Fruit fly (Drosophila melanogaster) whole organism, embryonic: Measurements from ENCODE around the gene mgr.

Experiments used
- Ada2b ChIP-seq: fragments of 200-800 bp; sonication (Bioruptor generic); IDR thresholded peaks from 2 replicates; pipeline ENCODE4 v1.3.6; 2022; ENCODE audit warnings: missing biosample characterization, missing genetic modification characterization
- Antp ChIP-seq: fragments of 200-800 bp; sonication (Bioruptor generic); optimal IDR thresholded peaks from 3 replicates; lab custom pipeline; 2016; ENCODE audit warnings: missing biosample characterization, missing genetic modification characterization
- Bdp1 ChIP-seq: fragments of 200-800 bp; sonication (Bioruptor generic); optimal IDR thresholded peaks from 3 replicates; lab custom pipeline; 2016; ENCODE audit warnings: missing biosample characterization, missing genetic modification characterization
- CG10654 ChIP-seq: fragments of 200-800 bp; sonication (Bioruptor generic); optimal IDR thresholded peaks from 2 replicates; lab custom pipeline; 2016; ENCODE audit warnings: missing biosample characterization, missing genetic modification characterization
- CG10979 ChIP-seq: fragments of 200-800 bp; sonication (Bioruptor generic); optimal IDR thresholded peaks from 2 replicates; lab custom pipeline; 2018; ENCODE audit warnings: missing biosample characterization, mild to moderate bottlenecking, missing genetic modification characterization, moderate library complexity
- CG14050 ChIP-seq: fragments of 200-800 bp; sonication (Bioruptor generic); IDR thresholded peaks from 3 replicates; pipeline ENCODE4 v1.3.6; 2022; ENCODE audit warnings: missing biosample characterization, missing genetic modification characterization
- CG16813 ChIP-seq: fragments of 200-800 bp; sonication (Bioruptor generic); IDR thresholded peaks from 3 replicates; pipeline ENCODE4 v1.3.6; 2022; ENCODE audit warnings: missing biosample characterization, missing genetic modification characterization; ENCODE audit not compliant: partially characterized antibody
- CG17186 ChIP-seq: fragments of 200-800 bp; sonication (Bioruptor generic); optimal IDR thresholded peaks from 3 replicates; lab custom pipeline; 2017; ENCODE audit warnings: missing biosample characterization, missing genetic modification reagents, missing genetic modification characterization
- CG17802 ChIP-seq: fragments of 200-800 bp; sonication (Bioruptor generic); optimal IDR thresholded peaks from 2 replicates; lab custom pipeline; 2018; ENCODE audit warnings: missing biosample characterization, mild to moderate bottlenecking, missing genetic modification characterization, moderate library complexity
- CG17829 ChIP-seq: fragments of 200-800 bp; optimal IDR thresholded peaks from 2 replicates; lab custom pipeline; 2019; ENCODE audit warnings: missing biosample characterization, mild to moderate bottlenecking, missing genetic modification characterization, moderate library complexity
- CG18599 ChIP-seq: fragments of 200-800 bp; sonication (Bioruptor generic); optimal IDR thresholded peaks from 3 replicates; lab custom pipeline; 2017; ENCODE audit warnings: missing biosample characterization, missing genetic modification characterization, mild to moderate bottlenecking, moderate library complexity, missing genetic modification reagents
- CG2116 ChIP-seq: fragments of 200-800 bp; sonication (Bioruptor generic); optimal IDR thresholded peaks from 3 replicates; lab custom pipeline; 2018; ENCODE audit warnings: missing biosample characterization, mild to moderate bottlenecking, missing genetic modification characterization
- CG30403 ChIP-seq: fragments of 200-800 bp; sonication (Bioruptor generic); optimal IDR thresholded peaks from 3 replicates; lab custom pipeline; 2016; ENCODE audit warnings: missing biosample characterization, missing genetic modification characterization
- CG4730 ChIP-seq: fragments of 200-800 bp; sonication (Bioruptor generic); IDR thresholded peaks from 2 replicates; pipeline ENCODE4 v1.3.6; 2022; ENCODE audit warnings: missing biosample characterization, missing genetic modification characterization
- CG4854 ChIP-seq: fragments of 200-800 bp; sonication (Bioruptor generic); optimal IDR thresholded peaks from 2 replicates; lab custom pipeline; 2016; ENCODE audit warnings: missing biosample characterization, missing genetic modification characterization, inconsistent platforms
- CG5953 ChIP-seq: fragments of 200-800 bp; sonication (Bioruptor generic); IDR thresholded peaks from 2 replicates; pipeline ENCODE4 v1.3.6; 2022; ENCODE audit warnings: missing biosample characterization, missing genetic modification characterization
- CG6654 ChIP-seq: fragments of 200-800 bp; sonication (Bioruptor generic); optimal IDR thresholded peaks from 2 replicates; lab custom pipeline; 2017; ENCODE audit warnings: missing biosample characterization, mild to moderate bottlenecking, missing genetic modification characterization
- CG6854 ChIP-seq: fragments of 200-800 bp; sonication (Bioruptor generic); optimal IDR thresholded peaks from 3 replicates; lab custom pipeline; 2017; ENCODE audit warnings: missing biosample characterization, mild to moderate bottlenecking, missing genetic modification characterization
- CG7271 ChIP-seq: fragments of 200-800 bp; sonication (Bioruptor generic); optimal IDR thresholded peaks from 2 replicates; lab custom pipeline; 2018; ENCODE audit warnings: missing biosample characterization, mild to moderate bottlenecking, missing genetic modification characterization, moderate library complexity
- CG8924 ChIP-seq: fragments of 200-800 bp; optimal IDR thresholded peaks from 3 replicates; lab custom pipeline; 2019; ENCODE audit warnings: missing biosample characterization, mild to moderate bottlenecking, missing genetic modification characterization, moderate library complexity
- D19A ChIP-seq: fragments of 200-800 bp; optimal IDR thresholded peaks from 3 replicates; lab custom pipeline; 2019; ENCODE audit warnings: missing biosample characterization, mild to moderate bottlenecking, missing genetic modification characterization, moderate library complexity
- Dip3 ChIP-seq: fragments of 200-800 bp; sonication (Bioruptor generic); optimal IDR thresholded peaks from 3 replicates; lab custom pipeline; 2016; ENCODE audit warnings: missing biosample characterization, missing genetic modification characterization
- ERR ChIP-seq: fragments of 200-800 bp; sonication (Bioruptor generic); optimal IDR thresholded peaks from 2 replicates; lab custom pipeline; 2016; ENCODE audit warnings: missing biosample characterization, missing genetic modification characterization
- HLH4C ChIP-seq: fragments of 200-800 bp; sonication (Bioruptor generic); IDR thresholded peaks from 3 replicates; pipeline ENCODE4 v1.3.6; 2022; ENCODE audit warnings: missing biosample characterization, missing genetic modification characterization; ENCODE audit not compliant: partially characterized antibody
- Hand ChIP-seq: fragments of 200-800 bp; sonication (Bioruptor generic); optimal IDR thresholded peaks from 2 replicates; lab custom pipeline; 2017; ENCODE audit warnings: mild to moderate bottlenecking, missing biosample characterization, missing genetic modification reagents, missing genetic modification characterization
- Jarid2 ChIP-seq: fragments of 200-800 bp; sonication (Bioruptor generic); optimal IDR thresholded peaks from 3 replicates; lab custom pipeline; 2017; ENCODE audit warnings: mild to moderate bottlenecking, missing biosample characterization, missing genetic modification reagents, missing genetic modification characterization
- Ptx1 ChIP-seq: fragments of 200-800 bp; sonication (Bioruptor generic); IDR thresholded peaks from 2 replicates; pipeline ENCODE4 v1.3.6; 2022; ENCODE audit warnings: missing biosample characterization, missing genetic modification characterization
- Vsx1 ChIP-seq: fragments of 200-800 bp; sonication (Bioruptor generic); optimal IDR thresholded peaks from 2 replicates; lab custom pipeline; 2017; ENCODE audit warnings: missing biosample characterization, mild to moderate bottlenecking, missing genetic modification characterization, missing genetic modification reagents
- ap ChIP-seq: fragments of 200-800 bp; sonication (Bioruptor generic); IDR thresholded peaks from 2 replicates; pipeline ENCODE4 v1.3.6; 2022; ENCODE audit warnings: missing biosample characterization, missing genetic modification characterization
- ara ChIP-seq: fragments of 200-800 bp; sonication (Bioruptor generic); IDR thresholded peaks from 2 replicates; pipeline ENCODE4 v1.3.6; 2022; ENCODE audit warnings: missing biosample characterization, missing genetic modification characterization
- br ChIP-seq: fragments of >200 bp; optimal IDR thresholded peaks from 2 replicates; lab custom pipeline; 2017
- chm ChIP-seq: fragments of 200-800 bp; sonication (Bioruptor generic); IDR thresholded peaks from 2 replicates; pipeline ENCODE4 v1.3.6; 2022; ENCODE audit warnings: missing biosample characterization, missing genetic modification characterization
- dmrt99B ChIP-seq: fragments of 200-800 bp; sonication (Bioruptor generic); optimal IDR thresholded peaks from 2 replicates; lab custom pipeline; 2018; ENCODE audit warnings: missing biosample characterization, mild to moderate bottlenecking, missing genetic modification characterization, moderate library complexity
- ewg ChIP-seq: fragments of 200-800 bp; sonication (Bioruptor generic); optimal IDR thresholded peaks from 3 replicates; lab custom pipeline; 2017; ENCODE audit warnings: mild to moderate bottlenecking, missing biosample characterization, missing genetic modification reagents, missing genetic modification characterization
- grau ChIP-seq: fragments of 200-800 bp; optimal IDR thresholded peaks from 3 replicates; lab custom pipeline; 2019; ENCODE audit warnings: missing biosample characterization, mild to moderate bottlenecking, missing genetic modification characterization, moderate library complexity
- ham ChIP-seq: fragments of 200-800 bp; sonication (Bioruptor generic); IDR thresholded peaks from 2 replicates; pipeline ENCODE4 v1.3.6; 2022; ENCODE audit warnings: missing biosample characterization, missing genetic modification characterization
- hkb ChIP-seq, 2 experiments: fragments of 200-800 bp in 1 of 2; fragments of >200 bp in 1 of 2; sonication (Bioruptor generic) in 1 of 2; IDR thresholded peaks in 1 of 2; optimal IDR thresholded peaks in 1 of 2; 2 replicates each; pipeline versions ENCODE4 v1.3.6 to Lab custom; 2017 to 2022; ENCODE audit warnings: missing biosample characterization in 1 of 2, missing genetic modification characterization in 1 of 2
- hth ChIP-seq: fragments of >200 bp; optimal IDR thresholded peaks from 2 replicates; lab custom pipeline; 2017; ENCODE audit warnings: inconsistent platforms
- jumu ChIP-seq: fragments of 200-800 bp; sonication (Bioruptor generic); optimal IDR thresholded peaks from 3 replicates; lab custom pipeline; 2016; ENCODE audit warnings: missing biosample characterization, missing genetic modification characterization
- pb ChIP-seq: fragments of 200-800 bp; sonication (Bioruptor generic); optimal IDR thresholded peaks from 3 replicates; lab custom pipeline; 2016; ENCODE audit warnings: missing biosample characterization, missing genetic modification characterization
- pita ChIP-seq: fragments of 200-800 bp; sonication (Bioruptor generic); optimal IDR thresholded peaks from 2 replicates; lab custom pipeline; 2017; ENCODE audit warnings: missing biosample characterization, mild to moderate bottlenecking, missing genetic modification characterization
- pzg ChIP-seq: fragments of 200-800 bp; sonication (Bioruptor generic); optimal IDR thresholded peaks from 3 replicates; lab custom pipeline; 2018; ENCODE audit warnings: missing biosample characterization, mild to moderate bottlenecking, missing genetic modification characterization, moderate library complexity
- rib ChIP-seq: fragments of 200-800 bp; sonication (Bioruptor generic); IDR thresholded peaks from 2 replicates; pipeline ENCODE4 v1.3.6; 2022; ENCODE audit warnings: missing biosample characterization, missing genetic modification characterization
- so ChIP-seq: fragments of 200-800 bp; sonication (Bioruptor generic); IDR thresholded peaks from 3 replicates; pipeline ENCODE4 v1.3.6; 2022; ENCODE audit warnings: missing biosample characterization, missing genetic modification characterization
- stwl ChIP-seq: fragments of 200-800 bp; sonication (Bioruptor generic); optimal IDR thresholded peaks from 3 replicates; lab custom pipeline; 2018; ENCODE audit warnings: missing biosample characterization, mild to moderate bottlenecking, missing genetic modification characterization, moderate library complexity
- ttk ChIP-seq: fragments of 200-800 bp; sonication (Bioruptor generic); IDR thresholded peaks from 2 replicates; pipeline ENCODE4 v2.1.2; 2022; ENCODE audit warnings: missing biosample characterization, missing genetic modification characterization
- tx ChIP-seq: fragments of 200-800 bp; sonication (Bioruptor generic); optimal IDR thresholded peaks from 2 replicates; lab custom pipeline; 2016; ENCODE audit warnings: missing biosample characterization, missing genetic modification characterization
- zen ChIP-seq: fragments of 200-800 bp; sonication (Bioruptor generic); optimal IDR thresholded peaks from 3 replicates; lab custom pipeline; 2018; ENCODE audit warnings: missing biosample characterization, mild to moderate bottlenecking, missing genetic modification characterization, moderate library complexity

mgr gene

dm6 chr3R:11458022-11458850, 48.6 kb upstream of the mgr start (continued):
- TF ChIP-seq CG14050 (GFP tag; lab: Robert Waterston, UW) (peak; percentile 52; the same call in 1 of the 3 replicates), CG4854 (GFP tag; lab: Kevin White, UChicago) (peak; percentile 4), zen (peak; percentile 27), CG17186 (GFP tag; lab: Kevin White, UChicago) (no peak), ap (GFP tag; lab: Robert Waterston, UW) (peak; percentile 41; the same call in 1 of the 2 replicates), pzg (GFP tag; lab: Kevin White, UChicago) (no peak), stwl (tag; lab: Kevin White, UChicago) (no peak), pb (GFP tag; lab: Kevin White, UChicago) (peak; percentile 44), D19A (tag; lab: Kevin White, UChicago) (peak; percentile 18), CG6854 (peak; percentile 38), grau (tag; lab: Kevin White, UChicago) (peak; percentile 72), CG7271 (tag; lab: Kevin White, UChicago) (no peak), CG17829 (tag; lab: Kevin White, UChicago) (peak; percentile 41), Ptx1 (GFP tag; lab: Robert Waterston, UW) (peak; percentile 86), CG18599 (GFP tag; lab: Kevin White, UChicago) (peak; percentile 80), Hand (GFP tag; lab: Kevin White, UChicago) (no peak), ttk (peak; percentile 64; the same call in 1 of the 2 replicates), rib (peak; percentile 63; the same call in 1 of the 2 replicates), CG2116 (GFP tag; lab: Kevin White, UChicago) (peak; percentile 13), chm (GFP tag; lab: Robert Waterston, UW) (peak; percentile 68), CG16813 (GFP tag; lab: Robert Waterston, UW) (no peak), ham (GFP tag; lab: Robert Waterston, UW) (peak; percentile 69; the same call in 1 of the 2 replicates), CG30403 (GFP tag; lab: Kevin White, UChicago) (peak; percentile 64), CG17802 (tag; lab: Kevin White, UChicago) (peak; percentile 15), CG8924 (tag; lab: Kevin White, UChicago) (peak; percentile 48), Vsx1 (GFP tag; lab: Kevin White, UChicago) (peak; percentile 38), ERR (peak; percentile 38), Bdp1 (GFP tag; lab: Kevin White, UChicago) (peak; percentile 47), so (GFP tag; lab: Robert Waterston, UW) (peak; percentile 77; the same call in 2 of the 3 replicates), Antp (GFP tag; lab: Kevin White, UChicago) (peak; percentile 72), Ada2b (GFP tag; lab: Robert Waterston, UW) (peak; percentile 87), pita (GFP tag; lab: Kevin White, UChicago) (no peak), br (no peak), CG6654 (GFP tag; lab: Kevin White, UChicago) (no peak), CG5953 (GFP tag; lab: Robert Waterston, UW) (peak; percentile 59; the same call in 1 of the 2 replicates), ara (GFP tag; lab: Robert Waterston, UW) (peak; percentile 67; the same call in 1 of the 2 replicates), HLH4C (GFP tag; lab: Robert Waterston, UW) (no peak), hth (lab: Kevin White, UChicago) (no peak), CG4730 (GFP tag; lab: Robert Waterston, UW) (peak; percentile 78), dmrt99B (tag; lab: Kevin White, UChicago) (peak; percentile 68), CG10979 (tag; lab: Kevin White, UChicago) (peak; percentile 46), CG10654 (peak; percentile 65), Dip3 (peak; percentile 62), jumu (GFP tag; lab: Kevin White, UChicago) (peak; percentile 66), ewg (peak; percentile 26), Jarid2 (GFP tag; lab: Kevin White, UChicago) (peak; percentile 1), tx (GFP tag; lab: Kevin White, UChicago) (peak; percentile 48), hkb (optimal IDR thresholded peaks at IDR 0.05; lab: Kevin White, UChicago) (no peak), hkb (GFP tag; IDR thresholded peaks at IDR 0.05; lab: Robert Waterston, UW) (peak; percentile 82)
